Worm (Caenorhabditis elegans): ENCODE results near the gene ZK84.2.
"Not testable (repeated sequence)": the region's sequence is repeated elsewhere in the genome, so short reads cannot be mapped to it uniquely, and the experiment has no call there.

ZK84.2 gene

ce11 chrII:6014057-6014456 lies at the start of gene ZK84.2:
Gene ZK84.2 (plus strand): TSS chrII:6014357.
- not testable (repeated sequence) for TF ChIP-seq daf-12 (tag; optimal IDR thresholded peaks at IDR 0.05); ctbp-1 (GFP tag; IDR thresholded peaks at IDR 0.05); lin-38 (GFP tag; IDR thresholded peaks at IDR 0.05)

DNA sequence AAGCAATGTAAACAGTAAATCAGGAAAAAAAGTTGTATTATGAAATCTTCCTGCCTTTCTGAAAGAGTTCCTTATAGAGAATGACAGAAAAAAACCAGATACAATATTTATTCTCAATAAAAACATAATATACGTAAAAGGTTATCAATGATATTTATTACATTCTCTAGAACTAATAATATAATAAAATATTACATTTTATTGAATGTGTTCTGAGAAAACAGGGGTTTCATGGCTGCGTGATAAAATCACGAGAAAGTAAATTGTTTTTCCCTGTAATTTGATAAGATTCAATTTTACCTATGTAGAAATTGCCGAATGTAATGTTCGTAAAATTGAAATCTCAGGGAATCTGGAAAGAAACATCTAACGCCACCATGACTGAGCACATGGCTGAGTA lies 49.2 kb upstream of the ZK84.2 start:
- TF ChIP-seq F37D6.2 (tag; optimal IDR thresholded peaks at IDR 0.05) (no peak), aha-1 (tag) (peak; percentile 82)

ce11 chrII:5966637-5967036 lies 47.5 kb upstream of the ZK84.2 start:
- TF ChIP-seq ceh-62 (tag; optimal IDR thresholded peaks at IDR 0.05) (no peak), ama-1 (optimal IDR thresholded peaks at IDR 0.05) (no peak), vab-7 (GFP tag; IDR thresholded peaks at IDR 0.05) (no peak), dve-1 (tag; optimal IDR thresholded peaks at IDR 0.05; ENCODE audit: insufficient read depth) (no peak), lin-29 (GFP tag; IDR thresholded peaks at IDR 0.05) (no peak), ceh-44 (GFP tag; IDR thresholded peaks at IDR 0.05) (no peak), cey-2 (tag; optimal IDR thresholded peaks at IDR 0.05; ENCODE audit: borderline replicate concordance, insufficient read depth) (no peak), hmg-1.1 (GFP tag; IDR thresholded peaks at IDR 0.05) (peak; percentile 31; the same call in 1 of the 2 replicates), ctbp-1 (GFP tag; IDR thresholded peaks at IDR 0.05) (no peak), lir-3 (tag; optimal IDR thresholded peaks at IDR 0.05) (no peak), nhr-76 (tag; optimal IDR thresholded peaks at IDR 0.05) (no peak), F44E2.7 (GFP tag; IDR thresholded peaks at IDR 0.05) (no peak), lsy-2 (tag; optimal IDR thresholded peaks at IDR 0.05) (peak in 1 of 2 experiments; percentile 44), hlh-30 (tag; optimal IDR thresholded peaks at IDR 0.05; ENCODE audit: insufficient read depth) (peak; percentile 7), unc-62 (GFP tag; optimal IDR thresholded peaks at IDR 0.05 in 1 of 2) (peak in 1 of 2 experiments; percentile 37), unc-62 (tag; optimal IDR thresholded peaks at IDR 0.05) (no peak), fkh-10 (GFP tag; optimal IDR thresholded peaks at IDR 0.05) (peak; percentile 24), mxl-3 (GFP tag; optimal IDR thresholded peaks at IDR 0.05) (no peak), mdl-1 (tag; optimal IDR thresholded peaks at IDR 0.05) (no peak), nhr-111 (GFP tag; optimal IDR thresholded peaks at IDR 0.05) (no peak), hlh-11 (tag; optimal IDR thresholded peaks at IDR 0.05) (no peak), aha-1 (tag) (peak; percentile 9), ceh-82 (tag; optimal IDR thresholded peaks at IDR 0.05) (no peak), lin-1 (GFP tag; IDR thresholded peaks at IDR 0.05) (no peak), ztf-7 (tag; optimal IDR thresholded peaks at IDR 0.05) (no peak), mep-1 (tag; optimal IDR thresholded peaks at IDR 0.05) (peak; percentile 4), gei-8 (GFP tag; optimal IDR thresholded peaks at IDR 0.05) (no peak), spr-1 (tag; optimal IDR thresholded peaks at IDR 0.05) (no peak)

ce11 chrII:5968037-5968436 lies 46.1 kb upstream of the ZK84.2 start, which contains the start of gene B0034.1:
Gene B0034.1 (plus strand): TSS chrII:5968337.
- TF ChIP-seq spr-1 (tag; optimal IDR thresholded peaks at IDR 0.05): no peak
- no peak for TF ChIP-seq nhr-76 (tag; optimal IDR thresholded peaks at IDR 0.05)
- no peak for TF ChIP-seq R02D3.7 (tag; optimal IDR thresholded peaks at IDR 0.05)
- no peak for TF ChIP-seq daf-19 (GFP tag; conservative IDR thresholded peaks at IDR 0.05)
- no peak for TF ChIP-seq zip-11 (GFP tag; IDR thresholded peaks at IDR 0.05)
- TF ChIP-seq T20F7.1 (GFP tag; optimal IDR thresholded peaks at IDR 0.05): no peak

DNA sequence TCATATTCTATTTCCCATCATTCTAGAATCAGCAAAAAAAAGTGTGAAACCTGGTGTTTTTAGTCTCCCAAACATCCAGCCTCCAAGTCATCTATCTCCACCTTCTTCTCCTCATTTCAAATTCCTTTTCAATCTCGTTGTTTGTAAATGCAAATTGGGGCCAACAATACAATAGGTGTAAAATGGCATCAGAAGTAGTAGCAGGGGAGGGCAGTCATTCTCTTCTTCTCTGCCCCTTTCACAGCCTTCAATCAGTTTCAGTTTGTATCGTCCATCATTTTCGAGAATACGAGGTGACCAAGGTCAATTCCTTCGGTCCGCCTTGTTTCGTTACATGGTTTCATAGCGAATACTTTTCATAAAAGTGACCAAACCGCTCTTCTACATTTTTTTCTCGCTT lies 44.9 kb upstream of the ZK84.2 start, which contains the start of gene B0034.4:
Gene B0034.4, minus strand, starts transcription at position 229 of the 400 bp plus-strand sequence.
- TF ChIP-seq nhr-111 (GFP tag; optimal IDR thresholded peaks at IDR 0.05): no peak
- no peak for TF ChIP-seq fos-1 (tag; optimal IDR thresholded peaks at IDR 0.05)
- TF ChIP-seq unc-62 (GFP tag; optimal IDR thresholded peaks at IDR 0.05 in 1 of 2): peak in 1 of 2 experiments; percentile 96
- TF ChIP-seq unc-62 (tag; optimal IDR thresholded peaks at IDR 0.05): no peak
- peak; percentile 59 for TF ChIP-seq aha-1 (tag)
- TF ChIP-seq zfp-2 (tag; optimal IDR thresholded peaks at IDR 0.05): no peak
- no peak for TF ChIP-seq nhr-102 (tag; optimal IDR thresholded peaks at IDR 0.05)
- no peak for TF ChIP-seq rbr-2 (tag; optimal IDR thresholded peaks at IDR 0.05)
- no peak for TF ChIP-seq ceh-28 (tag; optimal IDR thresholded peaks at IDR 0.05)
